Worm (Caenorhabditis elegans) whole organism, L4/young adult: ENCODE results near the gene F23H11.4.
A peak's percentile ranks its signal among the peaks of the same experiment; 100 is the strongest.

Source experiments
- W03F9.2 ChIP-seq: fragments of 150-350 bp; optimal IDR thresholded peaks from 2 replicates; lab custom pipeline; 2014; ENCODE audit warnings: missing biosample characterization, missing genetic modification characterization
- dao-5 ChIP-seq: sonication (generic microtip); optimal IDR thresholded peaks from 2 replicates; lab custom pipeline; 2016; ENCODE audit warnings: missing genotype, missing genetic modification characterization, moderate library complexity, missing compliant biosample characterization
- him-1 ChIP-seq: sonication (generic microtip); optimal IDR thresholded peaks from 2 replicates; lab custom pipeline; 2016; ENCODE audit warnings: missing genotype, missing genetic modification reagents, missing genetic modification characterization, missing compliant biosample characterization

The F23H11.4 gene

DNA sequence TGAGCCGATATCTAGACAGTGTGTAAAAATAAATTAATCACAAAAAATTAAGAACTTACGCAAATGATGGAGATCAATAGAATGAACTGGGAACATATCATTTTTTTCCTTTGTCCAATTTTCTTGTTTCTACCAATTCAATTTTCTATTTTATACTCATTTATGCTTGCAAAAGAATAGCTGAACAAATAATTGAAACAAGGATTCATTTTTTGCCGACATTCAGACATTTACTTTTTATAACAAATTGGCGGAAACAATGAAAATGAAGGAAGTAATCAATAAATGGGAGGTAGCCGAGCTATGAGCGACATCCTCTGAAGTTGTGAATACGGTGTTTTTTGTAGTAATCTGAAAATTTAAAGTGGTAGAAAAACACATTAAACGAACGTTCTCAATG lies 9.6 kb upstream of the F23H11.4 start, which contains the start of gene idpp-13:
TSS of gene idpp-13 (minus strand) at position 101 of the 400 bp plus-strand sequence.
- TF ChIP-seq W03F9.2 (tag; lab: Kevin White, UChicago) (no peak), dao-5 (no peak), him-1 (tag; lab: Kevin White, UChicago) (no peak)

DNA sequence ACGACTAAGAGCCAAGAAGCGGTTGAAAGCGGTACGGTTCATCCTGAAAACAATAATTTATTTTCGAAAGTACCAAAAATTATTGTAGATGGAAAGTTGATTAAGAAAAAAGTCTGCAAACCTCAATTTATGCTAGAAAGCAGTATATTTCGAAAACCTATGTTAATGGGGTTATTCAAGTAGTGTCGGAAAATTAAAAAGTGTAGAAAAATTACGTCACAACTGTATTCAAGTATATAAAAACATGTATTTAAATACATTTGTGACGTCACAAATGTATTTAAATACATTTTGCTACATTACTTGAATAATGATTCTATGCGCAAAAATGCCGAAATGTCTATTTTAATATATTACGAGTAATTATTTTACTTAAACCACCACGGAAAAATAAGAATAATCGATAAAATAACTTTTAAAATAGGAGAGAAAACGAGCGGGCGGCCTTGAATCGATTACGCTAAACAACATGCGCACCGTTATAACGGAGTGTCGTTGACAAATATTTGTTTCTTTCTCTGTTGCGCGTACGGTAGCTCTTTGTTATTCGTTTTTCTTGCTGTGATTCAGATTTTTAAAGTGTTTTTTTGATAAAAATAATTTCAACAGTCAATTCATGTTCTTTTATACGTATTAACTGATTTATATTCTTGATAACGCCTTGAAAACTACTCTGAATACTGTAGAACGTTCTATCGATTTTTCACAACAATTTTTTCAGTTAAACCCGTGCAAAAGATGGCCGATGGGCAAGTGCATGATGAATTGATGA lies 3.4 kb upstream of the F23H11.4 start, which contains the start of the genes F23H11.5 and bra-2:
TSS of gene F23H11.5 (minus strand) at position 51 of the 772 bp plus-strand sequence.
TSS of gene bra-2 (plus strand) at position 722 of the 772 bp plus-strand sequence.
- TF ChIP-seq him-1 (tag; lab: Kevin White, UChicago) (no peak), W03F9.2 (tag; lab: Kevin White, UChicago) (no peak), dao-5 (no peak)

DNA sequence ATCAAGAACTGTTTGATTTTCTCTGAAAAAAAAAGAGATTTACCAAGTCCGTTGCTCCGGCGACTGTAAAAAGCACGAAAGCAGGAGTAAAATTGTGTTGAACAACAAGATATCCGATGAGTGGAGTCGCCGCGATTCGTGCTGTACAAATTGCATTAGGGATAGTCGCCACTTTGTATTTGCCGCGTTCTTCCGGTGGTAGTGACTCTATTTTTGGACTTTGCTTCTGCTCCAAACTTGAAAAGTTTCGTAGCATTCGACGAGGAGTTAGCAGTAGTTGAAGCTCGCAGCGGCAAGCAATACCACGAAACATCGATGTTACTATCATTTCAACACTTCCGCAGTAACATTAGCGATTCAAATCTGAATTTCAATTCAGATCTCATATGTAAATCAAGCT lies 2.2 kb upstream of the F23H11.4 start, which contains the start of gene crls-1:
TSS of gene crls-1 (minus strand) at position 363 of the 400 bp plus-strand sequence.
- TF ChIP-seq dao-5 (no peak), him-1 (tag; lab: Kevin White, UChicago) (no peak), W03F9.2 (tag; lab: Kevin White, UChicago) (no peak)

DNA sequence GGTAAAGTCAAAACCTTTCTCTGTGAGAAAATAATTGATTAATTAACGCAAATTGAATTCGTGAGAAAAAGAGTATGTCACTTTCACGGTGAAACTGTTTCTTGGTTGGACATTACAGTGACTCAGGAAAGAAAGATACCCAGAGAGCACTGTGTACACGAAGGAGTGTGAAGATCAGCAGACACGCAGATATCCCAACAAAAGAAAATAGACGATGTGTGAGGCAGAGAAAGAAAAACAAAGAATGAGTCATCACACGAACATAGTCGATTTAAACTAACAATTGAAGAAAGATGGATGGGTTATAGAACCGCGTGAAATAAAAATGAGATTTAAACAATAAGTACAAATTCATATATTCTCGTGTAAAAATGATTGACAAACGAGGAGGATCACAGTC lies 651 bp upstream of the F23H11.4 start:
- TF ChIP-seq W03F9.2 (tag; lab: Kevin White, UChicago): no peak

DNA sequence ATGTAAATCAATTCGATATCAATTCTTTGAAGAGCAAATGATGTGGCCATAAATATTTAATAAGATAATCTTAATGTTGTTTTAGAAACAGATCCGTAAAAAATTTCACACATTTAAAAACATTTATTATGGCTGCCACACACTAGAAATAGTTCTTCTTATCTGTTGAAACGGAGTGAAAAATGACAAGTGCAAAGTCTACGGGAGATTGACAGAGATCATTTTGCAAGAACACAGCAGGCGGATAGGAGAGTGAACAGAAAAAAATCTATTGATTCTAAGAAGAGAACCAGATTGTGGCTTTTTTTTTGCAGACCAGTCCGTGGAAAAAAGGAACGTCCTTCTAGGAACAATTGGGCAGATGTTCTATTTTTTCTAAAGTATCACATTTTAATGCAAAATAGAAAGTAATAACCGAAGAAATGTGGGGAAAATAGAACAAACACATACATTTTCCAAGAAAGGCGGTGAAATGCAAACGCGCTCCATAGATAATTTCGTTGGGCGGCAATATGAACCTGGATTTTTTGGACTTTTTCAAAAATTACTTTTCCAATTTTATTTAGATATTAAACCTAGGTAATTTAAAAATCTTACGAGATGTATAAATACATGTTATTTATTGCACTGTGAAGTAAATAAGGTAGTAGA lies 5.6 kb downstream of the F23H11.4 start:
- TF ChIP-seq W03F9.2 (tag; lab: Kevin White, UChicago) (no peak), dao-5 (no peak), him-1 (tag; lab: Kevin White, UChicago) (no peak)

DNA sequence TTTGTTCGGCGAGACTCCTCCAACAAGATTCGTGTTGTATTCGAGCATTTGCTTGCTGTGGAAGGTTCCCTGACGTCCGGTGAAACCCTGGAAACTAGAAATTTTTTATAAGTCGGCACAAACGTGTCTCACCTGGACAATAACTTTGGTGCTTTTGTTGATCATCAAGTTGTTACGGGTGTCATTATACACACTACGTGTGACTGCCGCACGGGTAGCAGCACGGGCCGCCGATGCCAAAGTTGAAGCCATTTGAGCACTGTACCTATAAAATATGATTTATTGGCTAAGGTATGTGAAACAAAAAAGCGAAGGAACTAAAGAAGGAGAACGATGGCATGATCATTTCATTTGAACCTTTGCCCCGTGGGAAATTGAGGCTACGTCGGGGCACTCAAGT lies 6.2 kb downstream of the F23H11.4 start, which contains the start of gene sucl-2:
TSS of gene sucl-2 (minus strand) at position 265 of the 400 bp plus-strand sequence.
- TF ChIP-seq W03F9.2 (tag; lab: Kevin White, UChicago): no peak
- TF ChIP-seq dao-5: no peak
- TF ChIP-seq him-1 (tag; lab: Kevin White, UChicago): no peak

DNA sequence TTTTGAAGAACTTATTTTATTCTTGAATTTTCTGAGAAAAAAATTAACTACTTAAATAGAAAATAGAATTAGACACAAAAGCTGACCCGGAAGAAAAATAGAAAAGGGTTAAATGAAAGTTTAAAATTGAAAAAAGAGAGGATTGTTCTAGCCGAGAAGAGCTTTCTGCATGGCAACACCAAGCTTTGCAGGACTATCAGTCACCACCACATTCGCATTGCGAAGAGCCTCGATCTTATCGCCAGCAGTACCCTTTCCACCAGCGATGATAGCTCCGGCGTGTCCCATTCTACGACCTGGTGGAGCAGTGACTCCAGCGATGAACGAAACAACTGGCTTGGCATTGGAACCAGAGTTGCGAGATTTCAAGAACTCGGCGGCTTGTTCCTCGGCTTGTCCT lies 7.2 kb downstream of the F23H11.4 start:
- TF ChIP-seq dao-5 (no peak), him-1 (tag; lab: Kevin White, UChicago) (no peak), W03F9.2 (tag; lab: Kevin White, UChicago) (no peak)

DNA sequence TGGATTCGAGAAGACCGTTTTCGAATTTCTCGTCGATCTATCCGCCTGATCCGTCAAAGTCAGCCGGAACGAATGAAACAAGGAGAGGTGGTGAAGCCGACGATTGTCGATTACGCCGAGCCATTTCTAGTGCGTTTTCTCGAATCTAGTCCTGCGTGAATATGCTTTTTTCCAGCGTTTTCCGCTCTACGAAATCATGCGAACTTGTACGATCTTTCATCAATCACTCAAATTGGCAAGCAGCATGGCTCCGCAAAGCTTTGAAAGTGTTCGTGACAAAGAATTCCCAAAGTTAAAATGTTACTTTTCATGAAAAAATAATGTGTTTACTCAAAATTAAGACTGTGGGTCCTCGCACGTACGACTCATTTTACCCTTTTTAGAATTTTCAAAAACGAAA lies 10.4 kb downstream of the F23H11.4 start:
- no peak for TF ChIP-seq W03F9.2 (tag; lab: Kevin White, UChicago)
- no peak for TF ChIP-seq dao-5
- no peak for TF ChIP-seq him-1 (tag; lab: Kevin White, UChicago)

DNA sequence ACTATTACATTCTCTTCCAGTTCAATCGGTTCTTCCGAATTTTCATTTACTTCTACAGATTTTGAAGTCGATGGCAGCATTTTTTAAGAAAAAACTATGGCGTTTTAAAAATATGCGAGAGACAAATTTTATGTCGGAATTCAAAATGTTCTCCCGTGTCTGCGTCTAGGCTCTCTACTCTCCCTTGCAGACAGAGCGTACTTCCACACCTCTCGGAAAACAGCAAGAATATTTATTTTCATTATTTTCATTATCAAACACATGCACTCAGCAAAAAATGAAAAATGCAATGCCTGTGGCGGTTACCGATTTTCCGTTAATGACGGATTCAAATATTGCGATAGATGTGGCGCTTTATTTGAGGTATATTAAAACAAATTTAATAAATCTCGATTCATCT lies 11.8 kb downstream of the F23H11.4 start, which contains the start of the genes ztf-18 and F23H11.2:
TSS of gene ztf-18 (minus strand) at position 188 of the 400 bp plus-strand sequence.
TSS of gene F23H11.2 (plus strand) at position 223 of the 400 bp plus-strand sequence.
- no peak for TF ChIP-seq dao-5
- TF ChIP-seq W03F9.2 (tag; lab: Kevin White, UChicago): no peak
- no peak for TF ChIP-seq him-1 (tag; lab: Kevin White, UChicago)

DNA sequence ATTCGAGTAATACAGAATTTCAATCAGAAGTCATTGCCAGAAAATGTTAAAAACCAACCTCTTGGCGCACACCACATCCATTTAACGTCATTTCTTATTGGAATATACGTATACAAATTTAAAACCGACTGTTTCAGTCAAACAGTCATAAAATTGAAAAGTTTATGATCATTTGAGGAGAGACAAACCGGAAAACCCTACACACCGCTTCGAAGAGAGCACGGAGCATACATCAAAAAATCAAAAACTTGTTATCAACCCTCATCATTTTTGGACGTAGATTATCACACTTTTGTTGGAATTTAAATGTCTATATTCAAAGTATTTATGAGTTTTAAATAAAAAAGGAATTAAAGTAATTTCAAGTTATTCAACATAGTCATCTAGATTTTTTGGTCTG lies 16.3 kb downstream of the F23H11.4 start, which contains the start of gene T24C4.10:
TSS of gene T24C4.10 (minus strand) at position 230 of the 400 bp plus-strand sequence.
- TF ChIP-seq dao-5 (no peak), him-1 (tag; lab: Kevin White, UChicago) (no peak), W03F9.2 (tag; lab: Kevin White, UChicago) (no peak)

DNA sequence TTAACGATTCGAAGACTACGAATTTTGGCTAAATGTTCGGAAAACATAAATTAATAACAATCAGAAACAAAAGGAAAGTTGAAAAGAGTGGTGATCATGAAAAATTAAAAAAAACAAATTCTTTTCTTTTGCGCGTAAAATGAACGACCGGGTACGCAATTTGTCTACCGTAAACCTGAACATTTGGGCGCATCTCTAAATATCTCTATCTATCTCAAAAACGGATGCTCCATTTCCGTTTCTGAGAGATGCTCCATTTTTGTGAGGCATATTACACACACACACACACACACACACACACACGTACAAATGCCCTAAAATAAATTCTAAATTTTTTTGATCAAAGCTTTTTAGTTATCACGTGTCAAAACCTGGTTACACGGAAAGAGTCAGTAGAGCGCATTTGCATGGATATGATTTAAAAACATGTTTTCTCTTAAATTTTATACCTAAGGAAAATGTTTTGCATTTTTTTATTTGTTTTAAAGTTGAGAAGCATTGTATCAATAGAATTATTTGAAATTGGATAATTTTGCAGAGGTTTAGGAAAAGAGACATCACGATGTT lies 18.3 kb downstream of the F23H11.4 start:
- TF ChIP-seq him-1 (tag; lab: Kevin White, UChicago): no peak
- no peak for TF ChIP-seq W03F9.2 (tag; lab: Kevin White, UChicago)
- no peak for TF ChIP-seq dao-5

DNA sequence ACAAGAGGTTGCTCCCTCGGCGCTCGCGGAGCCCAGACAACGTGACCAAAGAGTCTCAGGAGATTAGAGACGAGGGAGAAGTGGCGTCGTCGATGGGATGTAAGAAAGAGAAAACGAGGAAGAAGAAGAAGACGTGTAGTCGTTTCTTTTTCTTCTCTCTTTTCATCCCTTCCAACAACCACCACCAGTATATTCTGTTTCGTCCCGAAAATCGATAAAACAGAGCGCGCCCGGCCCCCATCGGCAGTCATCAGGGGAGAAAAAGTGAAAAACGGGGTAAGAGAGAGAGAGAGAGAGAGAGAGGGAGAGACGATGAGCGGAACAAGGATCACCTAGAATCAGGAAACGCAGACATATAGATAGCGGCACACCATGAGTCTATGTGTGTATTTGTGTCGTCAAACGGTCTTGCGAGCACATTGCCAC lies 19.5 kb downstream of the F23H11.4 start:
- TF ChIP-seq him-1 (tag; lab: Kevin White, UChicago): peak; percentile 66
- no peak for TF ChIP-seq dao-5
- TF ChIP-seq W03F9.2 (tag; lab: Kevin White, UChicago): peak; percentile 14

DNA sequence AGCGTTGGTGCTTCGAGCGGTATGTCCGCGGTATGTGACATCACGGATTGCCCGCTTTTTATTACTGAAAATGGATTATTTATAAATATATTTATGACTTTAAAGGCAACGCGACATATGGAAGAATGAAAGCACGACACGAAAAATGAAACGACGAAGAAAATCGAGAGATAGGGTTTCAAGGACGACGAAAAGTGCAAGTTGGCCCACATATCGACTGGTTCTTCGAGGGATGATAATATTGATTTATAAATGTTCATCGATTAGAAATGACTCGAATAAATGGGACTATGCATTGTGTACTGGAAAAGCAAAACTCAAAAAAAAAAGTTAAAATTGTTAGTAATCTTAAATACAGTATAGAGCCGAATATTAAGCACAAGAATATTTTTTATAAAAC lies 20.6 kb downstream of the F23H11.4 start, which contains the start of gene zer-1:
TSS of gene zer-1 (minus strand) at position 68 of the 400 bp plus-strand sequence.
- TF ChIP-seq him-1 (tag; lab: Kevin White, UChicago) (no peak), W03F9.2 (tag; lab: Kevin White, UChicago) (no peak)
